Worm (Caenorhabditis elegans) whole organism, midembryonic: ENCODE measurements around the gene set-30.

Experiments used
- klf-2 ChIP-seq: fragments of 200-800 bp; sonication (Bioruptor generic); conservative IDR thresholded peaks from 2 replicates; pipeline ENCODE4 v1.3.6; 2022; ENCODE audit warnings: missing genetic modification reagents, missing genetic modification characterization, missing compliant biosample characterization
- ztf-29 ChIP-seq: fragments of 200-800 bp; sonication (Bioruptor generic); IDR thresholded peaks from 2 replicates; pipeline ENCODE4 v1.3.6; 2022; ENCODE audit warnings: missing genetic modification reagents, missing genetic modification characterization, missing compliant biosample characterization

ce11 chrX:4965592-4965991, 33.5 kb upstream of the set-30 start:
- TF ChIP-seq klf-2 (GFP tag; lab: Robert Waterston, UW): no peak
- TF ChIP-seq ztf-29 (GFP tag; lab: Robert Waterston, UW): no peak
